Fruit fly (Drosophila melanogaster): ENCODE results near the gene Spn77Bc.

DNA sequence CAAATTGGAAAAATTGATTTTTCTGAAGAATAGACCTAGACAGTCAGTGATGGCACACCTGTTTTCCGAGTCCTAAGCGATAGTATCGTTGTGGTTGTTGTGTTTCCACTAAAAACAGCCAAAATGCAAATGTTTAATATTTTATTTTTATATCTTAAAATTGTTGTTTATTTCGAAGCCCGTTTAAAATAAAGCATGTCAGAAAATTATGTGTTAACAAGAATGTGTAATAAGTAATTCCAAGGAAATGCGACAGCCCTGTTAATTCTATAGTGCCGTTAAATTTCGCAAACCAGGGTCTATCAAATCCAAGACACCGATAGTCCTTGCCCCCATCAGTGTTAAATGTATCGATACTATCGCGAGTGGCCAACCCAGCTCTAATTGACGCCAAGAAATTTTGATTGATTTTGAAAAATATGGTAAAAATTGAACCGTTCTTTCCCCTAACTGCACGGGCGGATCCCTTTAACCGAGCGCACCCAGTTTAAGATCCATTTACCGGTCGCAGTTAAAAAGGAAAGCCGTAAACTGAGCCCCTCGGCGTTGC, 40.3 kb upstream of the Spn77Bc start, which contains the start of gene Pex23:
- TF ChIP-seq CG4318 (GFP tag; optimal IDR thresholded peaks at IDR 0.05) (no peak), CG11902 (GFP tag; optimal IDR thresholded peaks at IDR 0.05) (peak; percentile 69), CG16779 (tag; optimal IDR thresholded peaks at IDR 0.05) (no peak), CG6792 (GFP tag; optimal IDR thresholded peaks at IDR 0.05) (peak; percentile 46), Ets96B (tag; optimal IDR thresholded peaks at IDR 0.05) (peak; percentile 50), CG3919 (GFP tag; optimal IDR thresholded peaks at IDR 0.05) (peak; percentile 72), CG6276 (GFP tag; optimal IDR thresholded peaks at IDR 0.05) (no peak), salr (GFP tag; optimal IDR thresholded peaks at IDR 0.05) (no peak)
